Worm (Caenorhabditis elegans) whole organism, L4/young adult: ENCODE data around the gene F49F1.7.

Experiments
- W03F9.2 ChIP-seq: fragments of 150-350 bp; optimal IDR thresholded peaks from 2 replicates; lab custom pipeline; 2014; ENCODE audit warnings: missing biosample characterization, missing genetic modification characterization
- him-1 ChIP-seq: sonication (generic microtip); optimal IDR thresholded peaks from 2 replicates; lab custom pipeline; 2016; ENCODE audit warnings: missing genotype, missing genetic modification reagents, missing genetic modification characterization, missing compliant biosample characterization

DNA sequence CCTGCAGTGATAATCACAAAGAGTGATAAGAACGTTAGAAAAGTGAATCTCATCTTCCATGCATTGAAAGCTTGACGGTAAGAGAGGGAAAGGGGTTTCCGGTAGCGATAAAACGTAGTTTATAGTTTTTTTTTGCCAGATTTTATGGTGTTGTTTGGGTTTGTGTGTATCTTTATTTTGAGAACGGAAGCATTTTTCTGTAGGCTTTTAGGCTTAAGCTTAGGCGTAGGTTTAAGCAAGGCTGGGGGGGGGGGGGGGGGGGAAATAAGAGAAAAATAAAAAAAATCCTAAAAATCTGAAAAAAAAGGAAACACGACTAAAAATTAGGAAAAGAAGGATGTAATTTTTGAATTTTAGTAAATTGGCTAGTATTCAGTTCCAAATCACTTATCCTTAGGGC is 46.7 kb downstream of the F49F1.7 start, which contains the start of gene C35B1.8:
- TF ChIP-seq him-1 (no peak), W03F9.2 (tag; lab: Kevin White, UChicago) (no peak)
